Worm (Caenorhabditis elegans) whole organism, mixed stage, embryonic: ENCODE measurements around the gene skr-17.

Source experiments
- elt-3 ChIP-seq: fragments of 150-350 bp; optimal IDR thresholded peaks from 2 replicates; lab custom pipeline; 2014; ENCODE audit warnings: missing biosample characterization, missing genetic modification characterization
- unc-39 ChIP-seq: fragments of 150-350 bp; optimal IDR thresholded peaks from 2 replicates; lab custom pipeline; 2014; ENCODE audit warnings: missing biosample characterization, missing genetic modification characterization
- unc-62 ChIP-seq: fragments of 150-350 bp; optimal IDR thresholded peaks from 2 replicates; lab custom pipeline; 2014; ENCODE audit warnings: missing biosample characterization, missing genetic modification reagents, missing genetic modification characterization
- ztf-11 ChIP-seq: fragments of 150-350 bp; optimal IDR thresholded peaks from 2 replicates; lab custom pipeline; 2014; ENCODE audit warnings: missing biosample characterization, missing genetic modification characterization

- TF ChIP-seq unc-39 (tag; lab: Kevin White, UChicago) (no peak), elt-3 (tag; lab: Kevin White, UChicago) (no peak), unc-62 (no peak), ztf-11 (tag; lab: Kevin White, UChicago) (no peak)
Observed at ce11 chrII:7808950-7809349, 25.6 kb downstream of the skr-17 start.
